Fruit fly (Drosophila melanogaster): ENCODE data around the gene CG4572.
A peak's percentile ranks its signal among the peaks of the same experiment; 100 is the strongest.

The CG4572 gene

DNA sequence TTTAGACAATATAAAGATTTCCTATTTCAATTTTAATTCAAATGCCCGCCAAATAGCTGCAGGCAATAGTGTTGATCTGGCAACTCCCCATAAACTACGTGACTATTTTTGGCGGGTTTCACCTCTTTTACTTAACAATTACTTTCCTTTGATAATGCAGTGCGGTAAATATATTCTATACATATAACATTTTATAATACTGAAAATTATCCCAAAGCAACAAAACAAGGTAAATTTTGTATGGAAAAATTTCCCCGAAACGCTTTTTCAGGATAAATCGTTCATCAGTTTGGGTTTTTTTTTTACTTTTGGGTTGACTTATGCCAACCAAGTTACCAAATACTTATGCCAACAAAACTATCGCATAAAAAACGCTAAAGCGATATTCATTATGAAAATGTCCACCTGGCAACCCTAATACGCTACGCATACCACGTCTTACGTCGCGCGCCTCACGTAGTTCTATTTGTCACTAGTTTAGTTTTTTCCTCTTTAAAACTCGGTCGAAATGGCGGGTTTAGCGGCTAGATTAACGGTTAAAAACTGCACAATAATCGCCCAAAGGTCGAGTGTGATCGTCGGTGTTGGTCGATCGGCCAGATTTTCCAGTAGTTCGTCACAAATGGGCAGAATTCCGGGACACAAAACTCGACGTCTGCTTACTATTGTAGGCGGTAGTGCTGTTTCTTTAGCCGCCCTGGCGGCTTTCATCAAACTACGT is 17.2 kb downstream of the CG4572 start, which contains the start of gene MICU3 (continued):
- no peak for TF ChIP-seq jigr1 (GFP tag; IDR thresholded peaks at IDR 0.05)
- peak; percentile 17; the same call in 1 of the 3 replicates for TF ChIP-seq croc (GFP tag; conservative IDR thresholded peaks at IDR 0.05)
- TF ChIP-seq prd (optimal IDR thresholded peaks at IDR 0.05), result no peak
- peak; percentile 75; the same call in 2 of the 3 replicates for TF ChIP-seq prd (GFP tag; IDR thresholded peaks at IDR 0.05)
- TF ChIP-seq CG18599 (GFP tag; optimal IDR thresholded peaks at IDR 0.05), result peak; percentile 10
- TF ChIP-seq nom (GFP tag; optimal IDR thresholded peaks at IDR 0.05), result no peak
- TF ChIP-seq CkIIα-i1 (GFP tag; IDR thresholded peaks at IDR 0.05), result no peak
- TF ChIP-seq ara (GFP tag; IDR thresholded peaks at IDR 0.05), result 0 out of 2 replicates have a peak, but pooled peaks have one; percentile 37
- TF ChIP-seq CG31365 (tag; optimal IDR thresholded peaks at IDR 0.05), result no peak
- peak; percentile 70 for TF ChIP-seq CG9609 (GFP tag; optimal IDR thresholded peaks at IDR 0.05)
- no peak for TF ChIP-seq CG2875 (GFP tag; optimal IDR thresholded peaks at IDR 0.05)
- no peak for TF ChIP-seq insv (GFP tag; optimal IDR thresholded peaks at IDR 0.05)
- TF ChIP-seq Hsf (GFP tag; optimal IDR thresholded peaks at IDR 0.05), result peak; percentile 71
- peak; percentile 87 for TF ChIP-seq CG3995 (GFP tag; optimal IDR thresholded peaks at IDR 0.05)
- peak; percentile 5 for TF ChIP-seq CG10462 (GFP tag; optimal IDR thresholded peaks at IDR 0.05)
- TF ChIP-seq CG15073 (GFP tag; optimal IDR thresholded peaks at IDR 0.05), result no peak
- TF ChIP-seq CG2889 (GFP tag; IDR thresholded peaks at IDR 0.05), result 0 out of 3 replicates have a peak, but pooled peaks have one; percentile 52
- no peak for TF ChIP-seq CG11695 (GFP tag; IDR thresholded peaks at IDR 0.05)
- no peak for TF ChIP-seq B-H1 (GFP tag; IDR thresholded peaks at IDR 0.05)
- TF ChIP-seq D19A (tag; optimal IDR thresholded peaks at IDR 0.05), result no peak
- peak; percentile 71; the same call in 1 of the 2 replicates for TF ChIP-seq chm (GFP tag; IDR thresholded peaks at IDR 0.05)
- TF ChIP-seq aop (GFP tag; IDR thresholded peaks at IDR 0.05), result no peak
- peak; percentile 19 for TF ChIP-seq Elba2 (GFP tag; optimal IDR thresholded peaks at IDR 0.05)
- TF ChIP-seq oc (tag; optimal IDR thresholded peaks at IDR 0.05), result no peak
- no peak for TF ChIP-seq CG4360 (GFP tag; IDR thresholded peaks at IDR 0.05)
- peak; percentile 36 for TF ChIP-seq Fer2 (tag; optimal IDR thresholded peaks at IDR 0.05)
- peak; percentile 29 for TF ChIP-seq CG15514 (GFP tag; optimal IDR thresholded peaks at IDR 0.05)
- peak; percentile 66 for TF ChIP-seq CG7839 (tag; optimal IDR thresholded peaks at IDR 0.05)
- TF ChIP-seq CG1647 (GFP tag; optimal IDR thresholded peaks at IDR 0.05), result peak; percentile 33
- TF ChIP-seq Dek (tag; optimal IDR thresholded peaks at IDR 0.05), result peak; percentile 57
- TF ChIP-seq Bteb2 (GFP tag; optimal IDR thresholded peaks at IDR 0.05), result peak; percentile 15
- TF ChIP-seq Dip3 (GFP tag; optimal IDR thresholded peaks at IDR 0.05), result peak; percentile 41
- TF ChIP-seq CG10147 (GFP tag; optimal IDR thresholded peaks at IDR 0.05), result peak; percentile 80
- no peak for TF ChIP-seq zf30C (GFP tag; optimal IDR thresholded peaks at IDR 0.05)
- TF ChIP-seq Hmr (GFP tag; optimal IDR thresholded peaks at IDR 0.05), result peak; percentile 30
- TF ChIP-seq chn (GFP tag; optimal IDR thresholded peaks at IDR 0.05), result no peak
- TF ChIP-seq CG6683 (GFP tag; optimal IDR thresholded peaks at IDR 0.05), result no peak
- peak; percentile 28 for TF ChIP-seq CG12744 (GFP tag; optimal IDR thresholded peaks at IDR 0.05)
- TF ChIP-seq CTCF (GFP tag; optimal IDR thresholded peaks at IDR 0.05), result peak; percentile 27
- TF ChIP-seq CG30020 (tag; optimal IDR thresholded peaks at IDR 0.05), result no peak
- peak; percentile 47 for TF ChIP-seq ems (GFP tag; optimal IDR thresholded peaks at IDR 0.05)
- no peak for TF ChIP-seq CG1529 (GFP tag; optimal IDR thresholded peaks at IDR 0.05)
- no peak for TF ChIP-seq lov (optimal IDR thresholded peaks at IDR 0.05)
- no peak for TF ChIP-seq lov (GFP tag; IDR thresholded peaks at IDR 0.05)
- 0 out of 2 replicates have a peak, but pooled peaks have one; percentile 18 for TF ChIP-seq bowl (GFP tag; IDR thresholded peaks at IDR 0.05)
- TF ChIP-seq Sry-δ (GFP tag; optimal IDR thresholded peaks at IDR 0.05), result peak; percentile 49
- TF ChIP-seq lola (GFP tag; optimal IDR thresholded peaks at IDR 0.05), result peak in 1 of 3 experiments; percentile 59
- TF ChIP-seq Ssrp (tag; optimal IDR thresholded peaks at IDR 0.05), result peak; percentile 68
- TF ChIP-seq H15 (GFP tag; IDR thresholded peaks at IDR 0.05), result no peak
- TF ChIP-seq Lim3 (GFP tag; IDR thresholded peaks at IDR 0.05), result 0 out of 2 replicates have a peak, but pooled peaks have one; percentile 36
